Fruit fly (Drosophila melanogaster) ovary, adult (tissue): ENCODE measurements around the gene CG14695.

ENCODE experiments used
- CG17801 ChIP-seq: fragments of 200-800 bp; optimal IDR thresholded peaks from 2 replicates; lab custom pipeline; 2019; ENCODE audit warnings: missing biosample characterization, mild to moderate bottlenecking, missing genetic modification characterization, moderate library complexity; ENCODE audit not compliant: partially characterized antibody

CG14695 gene

dm6 chr3R:10875515-10876434 lies 3.3 kb downstream of the CG14695 start, which contains the start of gene Sodh2:
Sodh2 (plus strand) TSS chr3R:10876384.
- TF ChIP-seq CG17801 (GFP tag; lab: Kevin White, UChicago), result peak; percentile 84

- no peak for TF ChIP-seq CG17801 (GFP tag; lab: Kevin White, UChicago)
Observed at dm6 chr3R:10872820-10873219, 6.3 kb downstream of the CG14695 start, which contains the start of gene CG4596. CG4596 (plus strand) TSS chr3R:10873038.

DNA sequence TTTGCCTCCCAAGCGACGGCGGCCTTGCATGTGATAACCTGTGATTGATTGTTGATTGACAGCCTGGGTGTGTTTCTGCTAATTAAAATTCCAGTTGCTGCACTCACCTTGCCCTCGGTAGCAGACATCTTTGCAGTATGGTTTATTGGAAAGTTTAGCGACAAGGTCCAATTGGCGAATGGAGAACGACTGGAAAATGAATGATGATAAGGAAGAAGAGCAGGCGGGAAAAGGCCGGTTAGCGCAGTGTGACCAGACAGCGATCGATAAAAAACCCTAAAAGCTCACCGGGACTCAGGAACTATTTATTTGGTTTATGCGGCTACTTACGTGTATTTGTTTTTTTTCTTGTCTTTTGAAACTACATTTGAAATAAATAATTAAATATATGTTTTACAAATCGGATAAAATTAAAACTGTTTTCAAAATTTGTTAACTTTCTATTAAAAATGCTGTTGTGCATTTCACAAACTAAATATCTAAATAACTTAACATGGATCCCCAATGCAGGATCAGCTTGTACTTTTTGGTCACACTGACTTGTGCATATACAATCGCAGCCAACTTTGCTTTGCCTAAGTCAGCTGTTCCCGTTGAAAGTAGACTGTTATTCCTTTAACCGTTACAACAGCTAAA lies 6.9 kb downstream of the CG14695 start, which contains the start of gene Fdh:
Fdh (minus strand) TSS at position 234 of the 636 bp plus-strand sequence.
- peak; percentile 48 for TF ChIP-seq CG17801 (GFP tag; lab: Kevin White, UChicago)

DNA sequence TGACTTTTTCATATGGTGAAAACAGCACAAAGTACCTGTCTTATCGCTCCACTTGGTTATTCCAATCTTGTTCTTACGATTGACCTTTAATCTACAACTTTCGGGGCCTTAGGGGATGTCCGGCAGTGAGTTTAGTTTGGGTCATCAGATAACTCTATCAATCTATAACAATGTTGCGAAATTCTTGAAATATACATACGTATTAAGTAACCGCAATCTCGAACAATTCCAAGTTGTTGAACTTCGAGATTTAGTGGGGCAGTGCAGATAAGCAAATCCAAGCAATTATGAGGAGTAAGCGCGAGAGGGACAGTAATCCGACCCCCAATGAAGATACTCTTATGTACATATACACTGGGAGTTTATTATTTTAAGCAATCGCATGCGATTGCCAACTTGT lies 8.6 kb downstream of the CG14695 start:
- TF ChIP-seq CG17801 (GFP tag; lab: Kevin White, UChicago), result no peak

- TF ChIP-seq CG17801 (GFP tag; lab: Kevin White, UChicago), result peak; percentile 79
Observed at dm6 chr3R:10868427-10868962, 10.6 kb downstream of the CG14695 start, which contains the start of the genes SelR and Tsp86D. SelR (minus strand) TSS chr3R:10868642. Tsp86D (plus strand) TSS chr3R:10868708.

DNA sequence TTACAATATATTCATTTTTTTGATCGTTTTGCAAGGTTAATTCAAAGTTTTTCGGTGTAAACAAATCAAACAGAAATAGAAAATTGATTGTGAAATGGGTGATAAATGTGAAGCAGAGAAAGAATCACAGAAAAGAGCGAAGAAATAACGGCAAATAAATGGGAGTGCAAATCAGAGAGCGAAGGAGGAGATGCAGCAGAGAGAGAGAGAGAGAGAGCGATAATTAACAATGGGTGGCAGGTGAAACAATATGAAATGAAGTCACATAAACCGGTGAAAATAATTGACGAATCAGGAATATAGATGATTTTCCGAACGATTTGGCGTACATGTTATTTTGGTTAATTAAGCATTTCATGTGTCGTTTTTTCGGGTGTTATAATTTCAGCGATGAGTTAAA lies 15.2 kb downstream of the CG14695 start:
- TF ChIP-seq CG17801 (GFP tag; lab: Kevin White, UChicago), result peak; percentile 4

DNA sequence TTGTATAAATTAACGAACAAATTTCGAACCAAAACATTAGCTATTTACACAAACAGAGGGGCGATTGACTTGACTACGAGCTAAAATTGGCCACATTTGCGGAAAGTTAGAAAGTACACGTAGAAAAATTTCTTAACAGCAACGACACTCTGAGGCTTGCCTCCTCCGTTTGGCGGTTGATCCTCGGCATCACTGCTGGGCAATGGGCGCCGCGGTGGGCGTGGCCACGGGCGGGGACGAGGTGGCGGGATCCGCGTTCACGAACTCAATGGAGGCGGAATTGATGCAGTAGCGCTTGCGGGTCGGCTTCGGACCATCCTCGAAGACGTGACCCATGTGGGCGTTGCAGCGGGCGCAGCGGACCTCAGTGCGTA lies 15.7 kb downstream of the CG14695 start:
- TF ChIP-seq CG17801 (GFP tag; lab: Kevin White, UChicago), result no peak

DNA sequence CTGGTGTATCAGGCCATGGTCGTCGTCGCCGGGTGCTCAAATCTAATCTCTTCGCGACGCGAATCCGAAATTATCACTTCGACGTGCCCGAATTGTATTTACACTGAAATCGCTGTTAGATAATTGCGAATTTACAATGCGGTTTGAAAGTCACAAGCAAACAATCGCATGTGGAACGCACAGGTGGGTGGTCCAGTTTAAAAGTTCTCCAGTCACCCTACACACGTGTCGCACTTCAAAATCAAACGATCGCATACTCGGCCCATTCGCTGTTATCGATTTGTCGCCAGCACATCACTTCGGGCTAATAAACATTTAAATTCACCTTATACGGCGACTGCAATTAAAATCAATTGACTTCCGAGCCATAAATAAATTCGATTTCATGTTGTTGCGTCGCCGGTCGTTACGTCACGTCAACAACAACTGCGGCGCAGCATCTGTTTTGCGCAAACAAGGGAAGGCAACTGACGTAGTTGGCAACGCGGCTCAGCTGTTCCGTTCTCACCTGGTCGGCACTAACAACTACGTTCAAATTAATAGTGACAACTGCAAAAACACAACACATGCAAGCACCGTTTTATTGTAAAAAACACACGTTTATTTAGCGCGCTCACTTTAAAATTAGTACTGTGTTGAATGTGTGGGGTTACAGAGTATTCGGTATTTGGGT lies 16.2 kb downstream of the CG14695 start, which contains the start of gene CG6574:
CG6574 (minus strand) TSS at position 216 of the 673 bp plus-strand sequence.
- peak; percentile 25 for TF ChIP-seq CG17801 (GFP tag; lab: Kevin White, UChicago)

dm6 chr3R:10859713-10860112 lies 19.4 kb downstream of the CG14695 start, which contains the start of gene CG14694:
CG14694 (minus strand) TSS chr3R:10859813.
- no peak for TF ChIP-seq CG17801 (GFP tag; lab: Kevin White, UChicago)

DNA sequence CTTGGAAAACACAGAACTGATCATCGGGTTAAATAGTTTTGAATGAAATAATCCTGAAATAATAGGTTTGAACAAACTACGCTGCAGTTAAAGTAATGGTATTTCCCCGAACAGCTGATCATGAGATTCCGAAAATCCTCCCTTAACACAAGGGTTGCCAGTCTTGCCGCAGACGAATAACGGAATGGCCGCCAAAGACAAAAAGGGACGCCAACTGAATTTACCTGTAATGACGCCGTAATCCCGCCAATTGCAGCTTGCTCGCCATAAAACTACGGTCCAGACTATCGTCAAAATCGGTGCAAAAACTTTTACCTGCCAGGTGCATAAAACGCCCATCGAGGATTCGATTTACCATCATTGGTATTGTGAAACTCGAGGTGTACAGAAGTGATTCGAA lies 22.5 kb downstream of the CG14695 start, which contains the start of gene CG4570:
CG4570 (plus strand) TSS at position 190 of the 400 bp plus-strand sequence.
- no peak for TF ChIP-seq CG17801 (GFP tag; lab: Kevin White, UChicago)

- peak; percentile 4 for TF ChIP-seq CG17801 (GFP tag; lab: Kevin White, UChicago)
Observed at dm6 chr3R:10854243-10854874, 24.8 kb downstream of the CG14695 start, which contains the start of the genes CG6567 and CG4511. CG6567 (minus strand) TSS chr3R:10854451. CG4511 (plus strand) TSS chr3R:10854501.

DNA sequence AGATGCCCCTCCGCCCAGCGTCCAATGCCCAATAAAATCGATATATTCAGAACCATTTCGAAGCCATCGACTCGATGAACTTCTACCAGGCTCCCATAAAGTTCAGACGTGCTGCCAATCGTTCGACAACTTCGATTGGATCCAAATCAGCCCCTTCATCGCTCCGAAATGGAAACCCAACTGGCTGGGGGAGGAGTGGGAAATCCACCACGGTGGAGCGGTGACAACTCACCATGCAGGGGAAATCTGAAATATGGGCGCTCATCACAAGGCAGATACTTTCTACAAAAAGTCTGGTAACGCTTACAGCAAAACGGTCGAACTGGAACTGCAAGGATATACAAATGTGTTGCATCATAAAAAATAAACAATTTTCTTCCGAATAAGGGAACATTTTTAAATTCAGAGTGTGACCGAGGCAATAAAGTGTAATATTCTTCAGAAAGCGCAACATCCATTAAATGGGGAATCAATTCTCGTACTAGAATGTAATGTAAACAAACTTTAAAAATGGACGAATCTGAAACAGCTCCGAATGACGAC lies 26.8 kb downstream of the CG14695 start, which contains the start of gene CG4565:
CG4565 (plus strand) TSS at position 493 of the 543 bp plus-strand sequence.
- TF ChIP-seq CG17801 (GFP tag; lab: Kevin White, UChicago), result no peak

- no peak for TF ChIP-seq CG17801 (GFP tag; lab: Kevin White, UChicago)
Observed at dm6 chr3R:10850636-10851035, 28.5 kb downstream of the CG14695 start.
